Worm (Caenorhabditis elegans): ENCODE measurements around the gene F52H3.6.

DNA sequence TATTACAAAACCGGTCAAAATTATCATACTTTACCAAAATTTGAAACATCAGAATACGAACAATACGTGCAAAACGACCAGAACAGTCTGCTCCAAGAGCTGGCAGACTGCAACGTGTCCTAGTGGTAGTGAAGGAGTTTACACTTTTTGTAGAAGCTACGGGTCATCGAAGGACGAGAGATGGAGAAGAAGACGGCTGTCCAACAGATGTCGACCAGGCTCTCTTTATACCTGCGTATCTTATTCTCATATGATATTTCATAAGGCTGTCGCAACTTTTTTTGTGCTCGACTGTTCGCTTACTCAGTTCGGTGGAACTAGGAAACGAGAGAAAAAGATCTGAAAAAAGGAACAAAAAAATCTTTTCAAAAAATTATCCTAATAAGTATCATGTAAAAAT lies 11.6 kb upstream of the F52H3.6 start, which contains the start of gene let-268:
- TF ChIP-seq ama-1 (optimal IDR thresholded peaks at IDR 0.05) (no peak), lin-11 (tag; optimal IDR thresholded peaks at IDR 0.05) (no peak), F13H6.1 (tag; optimal IDR thresholded peaks at IDR 0.05) (no peak), nhr-11 (tag; optimal IDR thresholded peaks at IDR 0.05) (no peak), dve-1 (tag; optimal IDR thresholded peaks at IDR 0.05) (no peak), unc-42 (tag; optimal IDR thresholded peaks at IDR 0.05) (no peak), pros-1 (tag; optimal IDR thresholded peaks at IDR 0.05) (no peak), sox-4 (tag; optimal IDR thresholded peaks at IDR 0.05) (no peak), syd-9 (tag; optimal IDR thresholded peaks at IDR 0.05) (no peak), ceh-2 (tag; optimal IDR thresholded peaks at IDR 0.05) (no peak), pqm-1 (tag; optimal IDR thresholded peaks at IDR 0.05) (no peak)

Measured in whole organism, late embryonic.